Worm (Caenorhabditis elegans) whole organism, mixed stage, embryonic: Measurements from ENCODE around the gene ifb-1.

Experiments used
- ceh-83 ChIP-seq: fragments of 200-800 bp; sonication (Bioruptor generic); optimal IDR thresholded peaks from 2 replicates; lab custom pipeline; 2018; ENCODE audit warnings: mild to moderate bottlenecking, missing genetic modification characterization, missing compliant biosample characterization
- drap-1 ChIP-seq: fragments of 200-800 bp; sonication (Bioruptor generic); optimal IDR thresholded peaks from 3 replicates; lab custom pipeline; 2018; ENCODE audit warnings: mild to moderate bottlenecking, missing genetic modification characterization, missing compliant biosample characterization
- elt-1 ChIP-seq: sonication (generic microtip); optimal IDR thresholded peaks from 2 replicates; lab custom pipeline; 2017; ENCODE audit warnings: missing genetic modification characterization, mild to moderate bottlenecking, missing compliant biosample characterization, antibody characterized with exemption, moderate library complexity, borderline replicate concordance; ENCODE audit not compliant: insufficient read depth
- elt-3 ChIP-seq: fragments of 150-350 bp; optimal IDR thresholded peaks from 2 replicates; lab custom pipeline; 2014; ENCODE audit warnings: missing biosample characterization, missing genetic modification characterization
- lin-13 ChIP-seq: fragments of 150-350 bp; optimal IDR thresholded peaks from 2 replicates; lab custom pipeline; 2014; ENCODE audit warnings: missing biosample characterization, missing genetic modification characterization
- nhr-12 ChIP-seq: fragments of 150-350 bp; optimal IDR thresholded peaks from 2 replicates; lab custom pipeline; 2014; ENCODE audit warnings: missing biosample characterization, missing genetic modification characterization
- nhr-76 ChIP-seq: sonication (generic microtip); optimal IDR thresholded peaks from 2 replicates; lab custom pipeline; 2017; ENCODE audit warnings: missing biosample characterization, missing genetic modification characterization
- pha-4 ChIP-seq: fragments of 150-350 bp; optimal IDR thresholded peaks from 2 replicates; lab custom pipeline; 2018; ENCODE audit warnings: missing biosample characterization, missing genetic modification reagents, missing genetic modification characterization
- snpc-4 ChIP-seq: fragments of 150-350 bp; optimal IDR thresholded peaks from 2 replicates; lab custom pipeline; 2014; ENCODE audit warnings: missing biosample characterization, missing genetic modification characterization
- sptf-1 ChIP-seq: sonication (generic microtip); optimal IDR thresholded peaks from 2 replicates; lab custom pipeline; 2017; ENCODE audit warnings: mild to moderate bottlenecking, missing genetic modification characterization, moderate library complexity, missing compliant biosample characterization
- unc-62 ChIP-seq: fragments of 150-350 bp; optimal IDR thresholded peaks from 2 replicates; lab custom pipeline; 2014; ENCODE audit warnings: missing biosample characterization, missing genetic modification reagents, missing genetic modification characterization

ce11 chrII:5730343-5731083 lies 34.9 kb upstream of the ifb-1 start, which contains the start of the genes C18A3.7 and C18A3.11:
- no peak for TF ChIP-seq drap-1 (GFP tag; lab: Kevin White, UChicago)
- TF ChIP-seq elt-3 (tag; lab: Kevin White, UChicago) = no peak
- TF ChIP-seq elt-1 (tag; lab: Kevin White, UChicago) = no peak
- TF ChIP-seq unc-62 = no peak
- TF ChIP-seq snpc-4 (tag; lab: Kevin White, UChicago) = no peak
- no peak for TF ChIP-seq nhr-76 (tag; lab: Kevin White, UChicago)
- TF ChIP-seq pha-4 (tag; lab: Kevin White, UChicago) = no peak
- TF ChIP-seq lin-13 = no peak
- no peak for TF ChIP-seq nhr-12
- TF ChIP-seq sptf-1 (tag; lab: Kevin White, UChicago) = no peak
- TF ChIP-seq ceh-83 (GFP tag; lab: Kevin White, UChicago) = no peak
